Worm (Caenorhabditis elegans): ENCODE data around the gene T11G6.4.

T11G6.4 gene

DNA sequence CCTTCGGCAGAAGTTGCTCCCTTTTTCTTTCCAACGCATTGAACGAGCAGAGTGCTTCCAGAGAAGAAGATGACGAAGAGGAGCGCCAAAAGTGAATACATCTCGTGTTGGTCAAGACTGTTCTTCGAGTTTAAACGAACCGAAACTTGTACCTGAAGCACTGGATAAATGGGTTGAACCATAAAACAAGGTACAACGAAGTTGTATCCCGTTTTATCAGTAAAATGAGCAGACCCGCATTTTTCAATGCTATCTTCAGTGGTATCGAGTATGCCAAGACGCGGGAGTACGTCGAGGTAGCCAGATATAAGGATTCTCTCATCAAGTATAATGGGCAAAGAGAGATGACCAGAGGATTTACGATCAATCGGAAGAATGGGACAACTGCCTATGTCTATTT lies 35.6 kb upstream of the T11G6.4 start, which contains the start of gene F13E9.16:
F13E9.16 (minus strand) TSS at position 101 of the 400 bp plus-strand sequence.
- TF ChIP-seq snpc-4 (GFP tag; optimal IDR thresholded peaks at IDR 0.05) (no peak), snpc-4 (tag; optimal IDR thresholded peaks at IDR 0.05) (no peak), snpc-1.3 (tag; optimal IDR thresholded peaks at IDR 0.05; ENCODE audit: insufficient read depth) (no peak), fkh-3 (tag; optimal IDR thresholded peaks at IDR 0.05) (no peak), egrh-3 (GFP tag; IDR thresholded peaks at IDR 0.05) (no peak), K12H6.12 (tag; optimal IDR thresholded peaks at IDR 0.05) (no peak), ceh-58 (GFP tag; IDR thresholded peaks at IDR 0.05) (no peak), nfyb-1 (GFP tag; IDR thresholded peaks at IDR 0.05) (no peak), ets-4 (GFP tag; optimal IDR thresholded peaks at IDR 0.05) (no peak), die-1 (tag; optimal IDR thresholded peaks at IDR 0.05) (no peak), unc-130 (GFP tag; optimal IDR thresholded peaks at IDR 0.05) (no peak), lir-1 (GFP tag; conservative IDR thresholded peaks at IDR 0.05) (no peak), aptf-2 (GFP tag; conservative IDR thresholded peaks at IDR 0.05) (no peak), nhr-80 (tag; optimal IDR thresholded peaks at IDR 0.05) (no peak), F22D6.2 (tag; optimal IDR thresholded peaks at IDR 0.05) (no peak), ztf-28 (GFP tag; IDR thresholded peaks at IDR 0.05) (no peak), athp-1 (tag; optimal IDR thresholded peaks at IDR 0.05) (no peak), egl-18 (GFP tag; IDR thresholded peaks at IDR 0.05) (no peak)

DNA sequence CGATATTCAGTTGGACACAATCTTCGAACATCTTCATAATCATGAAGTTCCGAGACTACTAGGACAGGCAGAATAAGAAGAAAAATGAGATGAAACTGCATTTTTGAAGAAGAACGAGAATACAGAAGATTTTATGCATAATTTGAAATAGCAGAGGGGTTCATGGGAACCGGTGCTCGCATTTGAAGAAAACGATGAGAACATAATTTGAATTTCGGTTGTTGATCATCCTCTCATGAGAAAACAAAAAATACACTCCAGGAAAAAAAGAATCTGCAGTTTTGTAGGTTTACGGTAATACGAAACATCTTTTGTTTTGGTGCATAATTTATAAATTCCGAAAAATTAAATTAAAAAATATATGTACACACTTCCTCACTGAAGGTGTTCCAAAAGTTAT lies 34.2 kb upstream of the T11G6.4 start, which contains the start of gene srlf-11:
srlf-11 (minus strand) TSS at position 101 of the 400 bp plus-strand sequence.
- TF ChIP-seq him-1 (tag; optimal IDR thresholded peaks at IDR 0.05) (no peak), lin-54 (GFP tag; optimal IDR thresholded peaks at IDR 0.05) (no peak), pha-4 (tag; optimal IDR thresholded peaks at IDR 0.05) (no peak), ZK185.1 (tag; optimal IDR thresholded peaks at IDR 0.05; ENCODE audit: poor library complexity, severe bottlenecking) (no peak), snpc-1.3 (tag; optimal IDR thresholded peaks at IDR 0.05; ENCODE audit: insufficient read depth) (no peak), nhr-120 (GFP tag; IDR thresholded peaks at IDR 0.05) (no peak), T07F8.4 (tag; optimal IDR thresholded peaks at IDR 0.05) (no peak), dpff-1 (tag; optimal IDR thresholded peaks at IDR 0.05) (no peak), F37B4.10 (GFP tag; IDR thresholded peaks at IDR 0.05) (no peak), K11D2.4 (GFP tag; IDR thresholded peaks at IDR 0.05) (no peak)

DNA sequence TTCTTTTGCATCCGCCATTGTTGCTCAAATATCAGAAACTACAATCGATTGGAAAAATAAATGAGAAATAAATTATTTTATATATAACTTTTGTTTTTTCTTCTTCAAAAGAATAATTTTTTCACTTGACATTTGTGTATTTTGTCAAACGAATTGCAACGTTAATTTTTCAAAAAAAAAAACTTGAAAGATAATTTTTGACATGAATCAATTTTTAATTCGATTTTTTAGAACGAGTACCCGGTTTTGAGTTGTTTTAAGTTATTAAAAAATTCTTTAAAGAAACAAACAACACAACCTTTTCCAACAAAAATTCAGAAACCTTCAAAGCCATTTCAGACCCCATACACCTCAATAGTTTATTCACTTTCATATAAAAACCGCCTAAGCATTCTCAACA lies 32.5 kb upstream of the T11G6.4 start, which contains the start of gene F13E9.5:
F13E9.5 (minus strand) TSS at position 101 of the 400 bp plus-strand sequence.
- TF ChIP-seq mel-28 (tag; optimal IDR thresholded peaks at IDR 0.05; ENCODE audit: borderline replicate concordance) (no peak), ztf-25 (GFP tag; IDR thresholded peaks at IDR 0.05) (no peak), zim-3 (tag; optimal IDR thresholded peaks at IDR 0.05) (no peak), attf-6 (GFP tag; IDR thresholded peaks at IDR 0.05) (no peak), bed-1 (GFP tag; IDR thresholded peaks at IDR 0.05) (no peak), mxl-1 (tag; optimal IDR thresholded peaks at IDR 0.05) (no peak), ztf-22 (GFP tag; optimal IDR thresholded peaks at IDR 0.05) (no peak), nhr-120 (GFP tag; IDR thresholded peaks at IDR 0.05) (no peak), die-1 (tag; optimal IDR thresholded peaks at IDR 0.05) (no peak), lin-26 (GFP tag; IDR thresholded peaks at IDR 0.05) (no peak), atf-7 (tag; optimal IDR thresholded peaks at IDR 0.05) (no peak)

DNA sequence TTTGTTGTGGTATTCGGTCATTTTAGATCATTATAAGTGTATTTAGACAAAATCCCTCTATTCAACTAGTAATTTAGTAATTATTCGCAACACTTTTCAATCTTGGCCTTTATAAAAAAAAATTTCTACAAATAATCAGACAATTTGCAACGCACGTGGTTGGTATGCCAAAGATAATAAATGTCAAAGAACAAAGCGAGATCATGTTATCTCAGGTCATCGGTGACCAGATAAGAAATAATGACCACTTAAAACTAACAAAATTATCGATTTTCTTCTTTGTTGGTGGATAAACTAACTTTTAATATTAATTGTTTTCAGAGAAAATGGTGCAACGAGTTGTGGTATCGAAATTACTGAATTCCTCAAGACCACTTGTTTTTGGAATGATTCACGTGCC lies 29.5 kb upstream of the T11G6.4 start, which contains the start of gene F13E9.13:
F13E9.13 (plus strand) TSS at position 317 of the 400 bp plus-strand sequence.
- TF ChIP-seq dox-1 (GFP tag; IDR thresholded peaks at IDR 0.05) (no peak), Y67H2A.10 (GFP tag; conservative IDR thresholded peaks at IDR 0.05) (no peak), nhr-27 (tag; optimal IDR thresholded peaks at IDR 0.05) (no peak), B0261.1 (tag; optimal IDR thresholded peaks at IDR 0.05) (no peak), F39B2.1 (GFP tag; IDR thresholded peaks at IDR 0.05) (no peak), mcd-1 (GFP tag; IDR thresholded peaks at IDR 0.05) (no peak), lin-26 (GFP tag; IDR thresholded peaks at IDR 0.05) (no peak), ceh-91 (GFP tag; IDR thresholded peaks at IDR 0.05) (no peak), rec-8 (tag; optimal IDR thresholded peaks at IDR 0.05) (no peak), die-1 (tag; optimal IDR thresholded peaks at IDR 0.05) (no peak), T26A5.8 (tag; optimal IDR thresholded peaks at IDR 0.05) (no peak), C17E4.6 (GFP tag; IDR thresholded peaks at IDR 0.05) (no peak), aptf-3 (GFP tag; IDR thresholded peaks at IDR 0.05) (no peak)
